Fruit fly (Drosophila melanogaster) whole organism, embryonic: Measurements from ENCODE around the gene CG3544.

Experiments used
- Asciz ChIP-seq: fragments of 200-800 bp; sonication (Bioruptor generic); optimal IDR thresholded peaks from 2 replicates; lab custom pipeline; 2017; ENCODE audit warnings: missing biosample characterization, mild to moderate bottlenecking, missing genetic modification characterization, missing genetic modification reagents
- Atf3 ChIP-seq: fragments of 200-800 bp; sonication (Bioruptor generic); optimal IDR thresholded peaks from 3 replicates; lab custom pipeline; 2016; ENCODE audit warnings: missing biosample characterization, missing genetic modification characterization
- CG10321 ChIP-seq: fragments of 200-800 bp; sonication (Bioruptor generic); IDR thresholded peaks from 2 replicates; pipeline ENCODE4 v1.3.6; 2022; ENCODE audit warnings: missing biosample characterization, missing genetic modification characterization
- CG10654 ChIP-seq: fragments of 200-800 bp; sonication (Bioruptor generic); optimal IDR thresholded peaks from 2 replicates; lab custom pipeline; 2016; ENCODE audit warnings: missing biosample characterization, missing genetic modification characterization
- CG12071 ChIP-seq: fragments of 200-800 bp; sonication (Bioruptor generic); optimal IDR thresholded peaks from 3 replicates; lab custom pipeline; 2018; ENCODE audit warnings: missing biosample characterization, mild to moderate bottlenecking, missing genetic modification characterization
- CG12155 ChIP-seq: fragments of 200-800 bp; sonication (Bioruptor generic); optimal IDR thresholded peaks from 3 replicates; lab custom pipeline; 2016; ENCODE audit warnings: missing biosample characterization, missing genetic modification characterization
- CG1233 ChIP-seq: fragments of 200-800 bp; sonication (Bioruptor generic); optimal IDR thresholded peaks from 4 replicates; lab custom pipeline; 2018; ENCODE audit warnings: missing biosample characterization, mild to moderate bottlenecking, missing genetic modification characterization
- CG12744 ChIP-seq: fragments of 200-800 bp; sonication (Bioruptor generic); optimal IDR thresholded peaks from 2 replicates; lab custom pipeline; 2016; ENCODE audit warnings: missing biosample characterization, missing genetic modification characterization
- CG14441 ChIP-seq: fragments of 200-800 bp; sonication (Bioruptor generic); IDR thresholded peaks from 2 replicates; pipeline ENCODE4 v1.3.6; 2022; ENCODE audit warnings: missing biosample characterization, missing genetic modification characterization
- CG2199 ChIP-seq: fragments of 200-800 bp; sonication (Bioruptor generic); IDR thresholded peaks from 3 replicates; pipeline ENCODE4 v1.3.6; 2022; ENCODE audit warnings: missing biosample characterization, missing genetic modification characterization
- CG31388 ChIP-seq: fragments of 200-800 bp; sonication (Bioruptor generic); optimal IDR thresholded peaks from 2 replicates; lab custom pipeline; 2016; ENCODE audit warnings: missing biosample characterization, missing genetic modification characterization
- CG31441 ChIP-seq: fragments of 200-800 bp; sonication (Bioruptor generic); IDR thresholded peaks from 2 replicates; pipeline ENCODE4 v1.3.6; 2022; ENCODE audit warnings: missing biosample characterization, missing genetic modification characterization
- CG32767 ChIP-seq: fragments of 200-800 bp; sonication (Bioruptor generic); IDR thresholded peaks from 2 replicates; pipeline ENCODE4 v1.3.6; 2022; ENCODE audit warnings: missing biosample characterization, missing genetic modification characterization
- CG34376 ChIP-seq: fragments of 200-800 bp; sonication (Bioruptor generic); optimal IDR thresholded peaks from 2 replicates; lab custom pipeline; 2018; ENCODE audit warnings: missing biosample characterization, mild to moderate bottlenecking, missing genetic modification characterization
- CG7928 ChIP-seq: fragments of 200-800 bp; sonication (Bioruptor generic); optimal IDR thresholded peaks from 2 replicates; lab custom pipeline; 2017; ENCODE audit warnings: missing biosample characterization, mild to moderate bottlenecking, missing genetic modification characterization
- Eip74EF ChIP-seq, 2 experiments: fragments of 200-800 bp in 1 of 2; fragments of >200 bp in 1 of 2; sonication (Bioruptor generic) in 1 of 2; optimal IDR thresholded peaks; 2 replicates each; lab custom pipeline; 2017 to 2019; ENCODE audit warnings: missing biosample characterization in 2 of 2, missing genetic modification characterization in 2 of 2, mild to moderate bottlenecking in 1 of 2, moderate library complexity in 1 of 2
- H15 ChIP-seq: fragments of 200-800 bp; sonication (Bioruptor generic); IDR thresholded peaks from 3 replicates; pipeline ENCODE4 v1.3.6; 2022; ENCODE audit warnings: missing biosample characterization, missing genetic modification characterization
- Hsf ChIP-seq: fragments of 200-800 bp; sonication (Bioruptor generic); optimal IDR thresholded peaks from 3 replicates; lab custom pipeline; 2016; ENCODE audit warnings: missing biosample characterization, missing genetic modification characterization
- Med ChIP-seq: fragments of 200-800 bp; sonication (Bioruptor generic); peaks from one replicate; lab custom pipeline; 2016; ENCODE audit warnings: missing biosample characterization, missing genetic modification characterization, mild to moderate bottlenecking, inconsistent platforms, moderate library complexity
- NC2β ChIP-seq: fragments of 200-800 bp; sonication (Bioruptor generic); optimal IDR thresholded peaks from 2 replicates; lab custom pipeline; 2016; ENCODE audit warnings: missing biosample characterization, missing genetic modification characterization
- Oaz ChIP-seq: fragments of 200-800 bp; sonication (Bioruptor generic); IDR thresholded peaks from 2 replicates; pipeline ENCODE4 v1.3.6; 2022; ENCODE audit warnings: missing biosample characterization, missing genetic modification characterization
- Oli ChIP-seq: fragments of 200-800 bp; sonication (Bioruptor generic); optimal IDR thresholded peaks from 2 replicates; lab custom pipeline; 2018; ENCODE audit warnings: missing biosample characterization, mild to moderate bottlenecking, missing genetic modification characterization, moderate library complexity
- Six4 ChIP-seq: fragments of 200-800 bp; sonication (Bioruptor generic); optimal IDR thresholded peaks from 2 replicates; lab custom pipeline; 2016; ENCODE audit warnings: missing biosample characterization, missing genetic modification characterization
- aop ChIP-seq: fragments of 200-800 bp; sonication (Bioruptor generic); IDR thresholded peaks from 2 replicates; pipeline ENCODE4 v1.3.6; 2022; ENCODE audit warnings: missing biosample characterization, missing genetic modification characterization
- ash1 ChIP-seq: fragments of 200-800 bp; sonication (Bioruptor generic); optimal IDR thresholded peaks from 2 replicates; lab custom pipeline; 2018; ENCODE audit warnings: missing biosample characterization, mild to moderate bottlenecking, missing genetic modification characterization
- bab2 ChIP-seq: fragments of 200-800 bp; sonication (Bioruptor generic); optimal IDR thresholded peaks from 2 replicates; lab custom pipeline; 2016; ENCODE audit warnings: missing biosample characterization, missing genetic modification characterization
- bbx ChIP-seq: fragments of 200-800 bp; sonication (Bioruptor generic); IDR thresholded peaks from 2 replicates; pipeline ENCODE4 v1.3.6; 2022; ENCODE audit warnings: missing biosample characterization, missing genetic modification characterization; ENCODE audit not compliant: partially characterized antibody
- btn ChIP-seq: fragments of 200-800 bp; sonication (Bioruptor generic); optimal IDR thresholded peaks from 2 replicates; lab custom pipeline; 2016; ENCODE audit warnings: missing biosample characterization, missing genetic modification characterization
- cg ChIP-seq: fragments of 200-800 bp; sonication (Bioruptor generic); optimal IDR thresholded peaks from 3 replicates; lab custom pipeline; 2019; ENCODE audit warnings: missing biosample characterization, mild to moderate bottlenecking, missing genetic modification characterization, moderate library complexity
- chif ChIP-seq, 2 experiments: fragments of 200-800 bp; sonication (Bioruptor generic); optimal IDR thresholded peaks; 3 replicates each; lab custom pipeline; 2016; ENCODE audit warnings: missing biosample characterization in 2 of 2, missing genetic modification characterization in 2 of 2
- ci ChIP-seq: fragments of 200-800 bp; sonication (Bioruptor generic); IDR thresholded peaks from 3 replicates; pipeline ENCODE4 v1.3.6; 2022; ENCODE audit warnings: missing biosample characterization, missing genetic modification characterization
- dysf ChIP-seq: fragments of 200-800 bp; sonication (Bioruptor generic); IDR thresholded peaks from 3 replicates; pipeline ENCODE4 v1.3.6; 2022; ENCODE audit warnings: missing biosample characterization, missing genetic modification characterization
- gcm ChIP-seq: fragments of 200-800 bp; sonication (Bioruptor generic); optimal IDR thresholded peaks from 2 replicates; lab custom pipeline; 2019; ENCODE audit warnings: missing biosample characterization, mild to moderate bottlenecking, missing genetic modification characterization, moderate library complexity
- gro ChIP-seq: fragments of 200-800 bp; sonication (Bioruptor generic); optimal IDR thresholded peaks from 2 replicates; lab custom pipeline; 2016; ENCODE audit warnings: missing biosample characterization, missing genetic modification characterization
- klu ChIP-seq: fragments of 200-800 bp; sonication (Bioruptor generic); IDR thresholded peaks from 2 replicates; pipeline ENCODE4 v1.3.6; 2022; ENCODE audit warnings: missing biosample characterization, missing genetic modification characterization
- knrl ChIP-seq: fragments of 200-800 bp; sonication (Bioruptor generic); IDR thresholded peaks from 3 replicates; pipeline ENCODE4 v1.3.6; 2022; ENCODE audit warnings: missing biosample characterization, missing genetic modification characterization; ENCODE audit not compliant: partially characterized antibody
- lola ChIP-seq, 3 experiments: fragments of >200 bp in 2 of 3; fragments of 200-800 bp in 1 of 3; sonication (Bioruptor generic) in 1 of 3; optimal IDR thresholded peaks; 2 replicates each; lab custom pipeline; 2017 to 2019; ENCODE audit warnings: missing biosample characterization in 3 of 3, missing genetic modification characterization in 3 of 3, mild to moderate bottlenecking in 1 of 3, moderate library complexity in 1 of 3
- mirr ChIP-seq: fragments of 200-800 bp; sonication (Bioruptor generic); optimal IDR thresholded peaks from 3 replicates; lab custom pipeline; 2018; ENCODE audit warnings: missing biosample characterization, mild to moderate bottlenecking, missing genetic modification characterization
- org-1 ChIP-seq: fragments of 200-800 bp; sonication (Bioruptor generic); optimal IDR thresholded peaks from 2 replicates; lab custom pipeline; 2017; ENCODE audit warnings: missing biosample characterization, missing genetic modification characterization
- slbo ChIP-seq: fragments of 200-800 bp; sonication (Bioruptor generic); IDR thresholded peaks from 2 replicates; pipeline ENCODE4 v1.3.6; 2022; ENCODE audit warnings: missing biosample characterization, missing genetic modification characterization
- yki ChIP-seq: fragments of >200 bp; optimal IDR thresholded peaks from 3 replicates; lab custom pipeline; 2018
- zen2 ChIP-seq: fragments of 200-800 bp; sonication (Bioruptor generic); IDR thresholded peaks from 3 replicates; pipeline ENCODE4 v1.3.6; 2022; ENCODE audit warnings: missing biosample characterization, missing genetic modification characterization; ENCODE audit not compliant: partially characterized antibody

CG3544 gene

dm6 chr2L:815785-816389 lies 31.8 kb downstream of the CG3544 start, which contains the start of the genes Saf6 and Pex12 (continued):
- TF ChIP-seq chif (GFP tag; optimal IDR thresholded peaks at IDR 0.05; lab: Kevin White, UChicago), result no peak
- no peak for TF ChIP-seq CG10654 (GFP tag; lab: Kevin White, UChicago)
- peak; percentile 75 for TF ChIP-seq Med
- TF ChIP-seq yki, result no peak
- TF ChIP-seq Atf3 (GFP tag; lab: Kevin White, UChicago), result no peak
- TF ChIP-seq mirr (GFP tag; lab: Kevin White, UChicago), result peak; percentile 22
- no peak for TF ChIP-seq Oli (tag; lab: Kevin White, UChicago)
- no peak for TF ChIP-seq CG7928 (GFP tag; lab: Kevin White, UChicago)
- no peak for TF ChIP-seq aop (GFP tag; lab: Robert Waterston, UW)
- TF ChIP-seq ash1 (GFP tag; lab: Kevin White, UChicago), result no peak
- 0 out of 3 replicates have a peak, but pooled peaks have one; percentile 12 for TF ChIP-seq ci (GFP tag; lab: Robert Waterston, UW)
- no peak for TF ChIP-seq CG12155 (GFP tag; lab: Kevin White, UChicago)
- TF ChIP-seq bbx, result peak; percentile 82
- no peak for TF ChIP-seq CG32767 (GFP tag; lab: Robert Waterston, UW)
- TF ChIP-seq Eip74EF (GFP tag; optimal IDR thresholded peaks at IDR 0.05; lab: Kevin White, UChicago), result no peak
- peak; percentile 72; the same call in 2 of the 3 replicates for TF ChIP-seq knrl
- TF ChIP-seq H15 (GFP tag; lab: Robert Waterston, UW), result no peak
- no peak for TF ChIP-seq NC2β (GFP tag; lab: Kevin White, UChicago)
- no peak for TF ChIP-seq lola (GFP tag; optimal IDR thresholded peaks at IDR 0.05; lab: Kevin White, UChicago)
- no peak for TF ChIP-seq CG31441 (GFP tag; lab: Robert Waterston, UW)
- TF ChIP-seq gro (GFP tag; lab: Kevin White, UChicago), result no peak
- no peak for TF ChIP-seq Six4 (GFP tag; lab: Kevin White, UChicago)
- no peak for TF ChIP-seq CG12071 (GFP tag; lab: Kevin White, UChicago)
- TF ChIP-seq CG14441, result no peak
- TF ChIP-seq Oaz (GFP tag; lab: Robert Waterston, UW), result no peak
- TF ChIP-seq org-1 (GFP tag; lab: Kevin White, UChicago), result no peak
- TF ChIP-seq Asciz (GFP tag; lab: Kevin White, UChicago), result no peak
- no peak for TF ChIP-seq dysf (GFP tag; lab: Robert Waterston, UW)
- no peak for TF ChIP-seq Hsf
- no peak for TF ChIP-seq CG2199
- no peak for TF ChIP-seq slbo (GFP tag; lab: Robert Waterston, UW)
- no peak for TF ChIP-seq btn (GFP tag; lab: Kevin White, UChicago)
- TF ChIP-seq CG31388 (GFP tag; lab: Kevin White, UChicago), result no peak
- no peak for TF ChIP-seq cg (GFP tag; lab: Kevin White, UChicago)
- TF ChIP-seq, all 482 proteins: peak for 66

dm6 chr2L:817850-818249 lies 33.7 kb downstream of the CG3544 start, which contains the start of gene CG15880:
Gene CG15880, minus strand, starts transcription at chr2L:817950.
- no peak for TF ChIP-seq gcm
- no peak for TF ChIP-seq CG1233 (GFP tag; lab: Kevin White, UChicago)
- TF ChIP-seq bab2, result no peak
- no peak for TF ChIP-seq CG34376 (GFP tag; lab: Kevin White, UChicago)
- TF ChIP-seq CG12744 (GFP tag; lab: Kevin White, UChicago), result no peak
- TF ChIP-seq CG10321 (GFP tag; lab: Robert Waterston, UW), result no peak
- no peak for TF ChIP-seq klu (GFP tag; lab: Robert Waterston, UW)
- no peak for TF ChIP-seq zen2 (GFP tag; lab: Robert Waterston, UW)
